Fruit fly (Drosophila melanogaster) whole organism, embryonic: ENCODE data around the gene CG31898.

Source experiments
- ATbp ChIP-seq: fragments of 200-800 bp; sonication (Bioruptor generic); optimal IDR thresholded peaks from 2 replicates; lab custom pipeline; 2017; ENCODE audit warnings: missing biosample characterization, mild to moderate bottlenecking, missing genetic modification characterization, missing genetic modification reagents
- Bgb ChIP-seq: fragments of 200-800 bp; sonication (Bioruptor generic); IDR thresholded peaks from 2 replicates; pipeline ENCODE4 v1.3.6; 2022; ENCODE audit warnings: missing biosample characterization, missing genetic modification characterization; ENCODE audit not compliant: partially characterized antibody
- Bteb2 ChIP-seq: fragments of 200-800 bp; sonication (Bioruptor generic); optimal IDR thresholded peaks from 2 replicates; lab custom pipeline; 2016; ENCODE audit warnings: missing biosample characterization, missing genetic modification characterization
- CG11456 ChIP-seq: fragments of 200-800 bp; sonication (Bioruptor generic); IDR thresholded peaks from 3 replicates; pipeline ENCODE4 v1.3.6; 2022; ENCODE audit warnings: missing biosample characterization, missing genetic modification characterization
- CG11695 ChIP-seq: fragments of 200-800 bp; sonication (Bioruptor generic); IDR thresholded peaks from 3 replicates; pipeline ENCODE4 v1.3.6; 2022; ENCODE audit warnings: missing biosample characterization, missing genetic modification characterization
- CG12104 ChIP-seq: fragments of 200-800 bp; sonication (Bioruptor generic); optimal IDR thresholded peaks from 3 replicates; lab custom pipeline; 2016; ENCODE audit warnings: missing biosample characterization, missing genetic modification characterization
- CG12659 ChIP-seq: fragments of 200-800 bp; sonication (Bioruptor generic); optimal IDR thresholded peaks from 3 replicates; lab custom pipeline; 2017; ENCODE audit warnings: mild to moderate bottlenecking, missing biosample characterization, missing genetic modification reagents, missing genetic modification characterization
- CG14710 ChIP-seq: fragments of 200-800 bp; sonication (Bioruptor generic); optimal IDR thresholded peaks from 3 replicates; lab custom pipeline; 2019; ENCODE audit warnings: missing biosample characterization, mild to moderate bottlenecking, missing genetic modification characterization, moderate library complexity
- CG17385 ChIP-seq: fragments of 200-800 bp; sonication (Bioruptor generic); optimal IDR thresholded peaks from 3 replicates; lab custom pipeline; 2018; ENCODE audit warnings: missing biosample characterization, mild to moderate bottlenecking, missing genetic modification characterization
- CG17802 ChIP-seq: fragments of 200-800 bp; sonication (Bioruptor generic); optimal IDR thresholded peaks from 2 replicates; lab custom pipeline; 2018; ENCODE audit warnings: missing biosample characterization, mild to moderate bottlenecking, missing genetic modification characterization, moderate library complexity
- CG17829 ChIP-seq: fragments of 200-800 bp; optimal IDR thresholded peaks from 2 replicates; lab custom pipeline; 2019; ENCODE audit warnings: missing biosample characterization, mild to moderate bottlenecking, missing genetic modification characterization, moderate library complexity
- CG30020 ChIP-seq: fragments of 200-800 bp; optimal IDR thresholded peaks from 2 replicates; lab custom pipeline; 2019; ENCODE audit warnings: missing biosample characterization, mild to moderate bottlenecking, missing genetic modification characterization, moderate library complexity
- CG31441 ChIP-seq: fragments of 200-800 bp; sonication (Bioruptor generic); IDR thresholded peaks from 2 replicates; pipeline ENCODE4 v1.3.6; 2022; ENCODE audit warnings: missing biosample characterization, missing genetic modification characterization
- CG43689 ChIP-seq: fragments of 200-800 bp; sonication (Bioruptor generic); IDR thresholded peaks from 2 replicates; pipeline ENCODE4 v1.3.6; 2022; ENCODE audit warnings: missing biosample characterization, missing genetic modification characterization
- CG4404 ChIP-seq: fragments of 200-800 bp; sonication (Bioruptor generic); IDR thresholded peaks from 2 replicates; pipeline ENCODE4 v1.3.6; 2022; ENCODE audit warnings: missing biosample characterization, missing genetic modification characterization
- CG6175 ChIP-seq: fragments of 200-800 bp; sonication (Bioruptor generic); IDR thresholded peaks from 3 replicates; pipeline ENCODE4 v1.3.6; 2022; ENCODE audit warnings: missing biosample characterization, missing genetic modification characterization
- CG8478 ChIP-seq: fragments of >200 bp; optimal IDR thresholded peaks from 2 replicates; lab custom pipeline; 2018
- CG8924 ChIP-seq: fragments of 200-800 bp; optimal IDR thresholded peaks from 3 replicates; lab custom pipeline; 2019; ENCODE audit warnings: missing biosample characterization, mild to moderate bottlenecking, missing genetic modification characterization, moderate library complexity
- CG9817 ChIP-seq: fragments of 200-800 bp; sonication (Bioruptor generic); optimal IDR thresholded peaks from 2 replicates; lab custom pipeline; 2018; ENCODE audit warnings: missing biosample characterization, mild to moderate bottlenecking, missing genetic modification characterization, moderate library complexity
- CG9932 ChIP-seq: fragments of 200-800 bp; sonication (Bioruptor generic); IDR thresholded peaks from 2 replicates; pipeline ENCODE4 v1.3.6; 2022; ENCODE audit warnings: missing biosample characterization, missing genetic modification characterization
- CoRest ChIP-seq: fragments of 200-800 bp; sonication (Bioruptor generic); optimal IDR thresholded peaks from 3 replicates; lab custom pipeline; 2018; ENCODE audit warnings: missing biosample characterization, mild to moderate bottlenecking, missing genetic modification characterization, moderate library complexity
- CrebB ChIP-seq: fragments of 200-800 bp; sonication (Bioruptor generic); optimal IDR thresholded peaks from 3 replicates; lab custom pipeline; 2018; ENCODE audit warnings: missing biosample characterization, mild to moderate bottlenecking, missing genetic modification characterization
- D ChIP-seq, 2 experiments: fragments of 200-800 bp in 1 of 2; fragments of >200 bp in 1 of 2; sonication (Bioruptor generic) in 1 of 2; optimal IDR thresholded peaks; 2 replicates in 1 of 2; 3 replicates in 1 of 2; lab custom pipeline; 2017; ENCODE audit warnings: mild to moderate bottlenecking in 1 of 2, missing biosample characterization in 1 of 2, missing genetic modification characterization in 1 of 2, missing genetic modification reagents in 1 of 2
- D19A ChIP-seq: fragments of 200-800 bp; optimal IDR thresholded peaks from 3 replicates; lab custom pipeline; 2019; ENCODE audit warnings: missing biosample characterization, mild to moderate bottlenecking, missing genetic modification characterization, moderate library complexity
- Fer1 ChIP-seq: fragments of 200-800 bp; sonication (Bioruptor generic); optimal IDR thresholded peaks from 2 replicates; lab custom pipeline; 2017; ENCODE audit warnings: missing biosample characterization, mild to moderate bottlenecking, missing genetic modification characterization
- HLH3B ChIP-seq: fragments of 200-800 bp; sonication (Bioruptor generic); IDR thresholded peaks from 2 replicates; pipeline ENCODE4 v1.3.6; 2022; ENCODE audit warnings: missing biosample characterization, missing genetic modification characterization
- Hsf ChIP-seq: fragments of 200-800 bp; sonication (Bioruptor generic); optimal IDR thresholded peaks from 3 replicates; lab custom pipeline; 2016; ENCODE audit warnings: missing biosample characterization, missing genetic modification characterization
- Kr ChIP-seq: fragments of 200-800 bp; sonication (Bioruptor generic); optimal IDR thresholded peaks from 2 replicates; lab custom pipeline; 2017; ENCODE audit warnings: missing biosample characterization, mild to moderate bottlenecking, missing genetic modification characterization
- Ravus ChIP-seq: fragments of 200-800 bp; sonication (Bioruptor generic); IDR thresholded peaks from 2 replicates; pipeline ENCODE4 v1.3.6; 2022; ENCODE audit warnings: missing biosample characterization, missing genetic modification characterization
- Sin3A ChIP-seq: fragments of >200 bp; optimal IDR thresholded peaks from 2 replicates; lab custom pipeline; 2018
- Ssrp ChIP-seq: fragments of 200-800 bp; sonication (Bioruptor generic); optimal IDR thresholded peaks from 2 replicates; lab custom pipeline; 2018; ENCODE audit warnings: missing biosample characterization, mild to moderate bottlenecking, missing genetic modification characterization, moderate library complexity
- abd-A ChIP-seq: fragments of 200-800 bp; sonication (Bioruptor generic); optimal IDR thresholded peaks from 3 replicates; lab custom pipeline; 2019; ENCODE audit warnings: missing biosample characterization, mild to moderate bottlenecking, missing genetic modification characterization, moderate library complexity
- btn ChIP-seq: fragments of 200-800 bp; sonication (Bioruptor generic); optimal IDR thresholded peaks from 2 replicates; lab custom pipeline; 2016; ENCODE audit warnings: missing biosample characterization, missing genetic modification characterization
- disco-r ChIP-seq: fragments of 200-800 bp; sonication (Bioruptor generic); optimal IDR thresholded peaks from 2 replicates; lab custom pipeline; 2016; ENCODE audit warnings: missing biosample characterization, missing genetic modification characterization
- dmrt99B ChIP-seq: fragments of 200-800 bp; sonication (Bioruptor generic); optimal IDR thresholded peaks from 2 replicates; lab custom pipeline; 2018; ENCODE audit warnings: missing biosample characterization, mild to moderate bottlenecking, missing genetic modification characterization, moderate library complexity
- inv ChIP-seq: fragments of 200-800 bp; sonication (Bioruptor generic); IDR thresholded peaks from 2 replicates; pipeline ENCODE4 v1.3.6; 2022; ENCODE audit warnings: missing biosample characterization, missing genetic modification characterization; ENCODE audit not compliant: partially characterized antibody
- jumu ChIP-seq: fragments of 200-800 bp; sonication (Bioruptor generic); optimal IDR thresholded peaks from 3 replicates; lab custom pipeline; 2016; ENCODE audit warnings: missing biosample characterization, missing genetic modification characterization
- kah ChIP-seq: fragments of 200-800 bp; sonication (Bioruptor generic); optimal IDR thresholded peaks from 2 replicates; lab custom pipeline; 2018; ENCODE audit warnings: missing biosample characterization, mild to moderate bottlenecking, missing genetic modification characterization
- knrl ChIP-seq: fragments of 200-800 bp; sonication (Bioruptor generic); IDR thresholded peaks from 3 replicates; pipeline ENCODE4 v1.3.6; 2022; ENCODE audit warnings: missing biosample characterization, missing genetic modification characterization; ENCODE audit not compliant: partially characterized antibody
- lbe ChIP-seq: fragments of 200-800 bp; sonication (Bioruptor generic); optimal IDR thresholded peaks from 2 replicates; lab custom pipeline; 2016; ENCODE audit warnings: missing biosample characterization, mild to moderate bottlenecking, missing genetic modification characterization
- nerfin-2 ChIP-seq: fragments of 200-800 bp; sonication (Bioruptor generic); IDR thresholded peaks from 2 replicates; pipeline ENCODE4 v1.3.6; 2022; ENCODE audit warnings: missing biosample characterization, missing genetic modification characterization; ENCODE audit not compliant: partially characterized antibody
- nom ChIP-seq: fragments of 200-800 bp; sonication (Bioruptor generic); optimal IDR thresholded peaks from 2 replicates; lab custom pipeline; 2017; ENCODE audit warnings: missing biosample characterization, missing genetic modification characterization, mild to moderate bottlenecking, moderate library complexity, missing genetic modification reagents
- org-1 ChIP-seq: fragments of 200-800 bp; sonication (Bioruptor generic); optimal IDR thresholded peaks from 2 replicates; lab custom pipeline; 2017; ENCODE audit warnings: missing biosample characterization, missing genetic modification characterization
- pb ChIP-seq: fragments of 200-800 bp; sonication (Bioruptor generic); optimal IDR thresholded peaks from 3 replicates; lab custom pipeline; 2016; ENCODE audit warnings: missing biosample characterization, missing genetic modification characterization
- row ChIP-seq: fragments of 200-800 bp; sonication (Bioruptor generic); IDR thresholded peaks from 3 replicates; pipeline ENCODE4 v1.3.6; 2022; ENCODE audit warnings: missing biosample characterization, missing genetic modification characterization
- salm ChIP-seq: fragments of 200-800 bp; sonication (Bioruptor generic); optimal IDR thresholded peaks from 2 replicates; lab custom pipeline; 2018; ENCODE audit warnings: missing biosample characterization, mild to moderate bottlenecking, missing genetic modification characterization
- tll ChIP-seq, 2 experiments: fragments of 200-800 bp in 1 of 2; fragments of >200 bp in 1 of 2; sonication (Bioruptor generic) in 1 of 2; optimal IDR thresholded peaks; 2 replicates each; lab custom pipeline; 2017 to 2019; ENCODE audit warnings: missing biosample characterization in 2 of 2, missing genetic modification characterization in 2 of 2, mild to moderate bottlenecking in 1 of 2, moderate library complexity in 1 of 2
- tna ChIP-seq: fragments of 200-800 bp; sonication (Bioruptor generic); IDR thresholded peaks from 2 replicates; pipeline ENCODE4 v1.3.6; 2022; ENCODE audit warnings: missing biosample characterization, missing genetic modification characterization; ENCODE audit not compliant: partially characterized antibody
- usp ChIP-seq: fragments of >200 bp; optimal IDR thresholded peaks from 2 replicates; lab custom pipeline; 2017; ENCODE audit warnings: missing biosample characterization, missing genetic modification characterization
- vfl ChIP-seq: fragments of 200-800 bp; sonication (Bioruptor generic); optimal IDR thresholded peaks from 2 replicates; lab custom pipeline; 2016; ENCODE audit warnings: missing biosample characterization, missing genetic modification characterization

CG31898 gene

DNA sequence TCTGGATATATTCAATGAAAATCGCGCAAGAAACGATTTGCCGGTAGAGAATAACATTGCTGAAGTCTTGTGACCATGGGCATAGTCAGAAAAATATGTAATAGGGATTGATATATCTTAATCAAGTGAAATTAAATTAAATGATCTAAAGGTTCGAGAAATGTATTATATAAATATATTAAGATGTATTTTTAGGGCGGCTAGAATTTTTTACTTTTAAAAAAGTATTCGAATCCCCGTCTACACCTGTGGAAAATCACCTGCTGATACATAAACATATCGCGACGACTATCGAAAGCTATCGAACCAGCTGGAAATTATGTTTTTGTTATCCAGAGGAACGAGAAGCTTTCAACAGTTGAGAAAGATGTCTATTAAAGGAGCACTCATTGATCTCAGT lies 23.5 kb upstream of the CG31898 start, which contains the start of the genes CG13390 and CG17294 (continued):
- TF ChIP-seq CG9817 (tag; lab: Kevin White, UChicago) (peak; percentile 100), salm (tag; lab: Kevin White, UChicago) (peak; percentile 99), CrebB (tag; lab: Kevin White, UChicago) (peak; percentile 99), CG4404 (GFP tag; lab: Robert Waterston, UW) (peak; percentile 99), nom (GFP tag; lab: Kevin White, UChicago) (peak; percentile 99), tna (GFP tag; lab: Robert Waterston, UW) (peak; percentile 28; the same call in 1 of the 2 replicates), row (GFP tag; lab: Robert Waterston, UW) (peak; percentile 100), CG11456 (GFP tag; lab: Robert Waterston, UW) (peak; percentile 99), Kr (GFP tag; lab: Kevin White, UChicago) (peak; percentile 74), jumu (GFP tag; lab: Kevin White, UChicago) (peak; percentile 91), CG6175 (GFP tag; lab: Robert Waterston, UW) (peak; percentile 99), Ssrp (tag; lab: Kevin White, UChicago) (peak; percentile 100), kah (GFP tag; lab: Kevin White, UChicago) (peak; percentile 99), Ravus (peak; percentile 99), lbe (peak; percentile 99), ATbp (peak; percentile 98), btn (GFP tag; lab: Kevin White, UChicago) (peak; percentile 8), CG12659 (GFP tag; lab: Kevin White, UChicago) (peak; percentile 100), Bteb2 (GFP tag; lab: Kevin White, UChicago) (peak; percentile 98), CoRest (tag; lab: Kevin White, UChicago) (peak; percentile 100), org-1 (peak; percentile 98), CG8924 (tag; lab: Kevin White, UChicago) (peak; percentile 100), pb (peak; percentile 69), CG17829 (tag; lab: Kevin White, UChicago) (peak; percentile 100), CG30020 (tag; lab: Kevin White, UChicago) (peak; percentile 93), vfl (peak; percentile 96), CG43689 (GFP tag; lab: Robert Waterston, UW) (peak; percentile 99), usp (GFP tag; lab: Kevin White, UChicago) (no peak), knrl (peak; percentile 76), CG8478 (lab: Kevin White, UChicago) (no peak), CG14710 (tag; lab: Kevin White, UChicago) (peak; percentile 98), Sin3A (lab: Kevin White, UChicago) (no peak), disco-r (GFP tag; lab: Kevin White, UChicago) (peak; percentile 87), HLH3B (GFP tag; lab: Robert Waterston, UW) (peak; percentile 100), inv (peak; percentile 71; the same call in 1 of the 2 replicates), CG31441 (peak; percentile 100), CG12104 (GFP tag; lab: Kevin White, UChicago) (peak; percentile 99), Fer1 (GFP tag; lab: Kevin White, UChicago) (peak; percentile 100), D19A (peak; percentile 98), D (optimal IDR thresholded peaks at IDR 0.05; lab: Kevin White, UChicago) (no peak), D (GFP tag; optimal IDR thresholded peaks at IDR 0.05; lab: Kevin White, UChicago) (peak; percentile 99), nerfin-2 (GFP tag; lab: Robert Waterston, UW) (peak; percentile 75; the same call in 1 of the 2 replicates), tll (GFP tag; optimal IDR thresholded peaks at IDR 0.05; lab: Kevin White, UChicago) (peak in 1 of 2 experiments; percentile 84), CG17802 (tag; lab: Kevin White, UChicago) (peak; percentile 93), Bgb (peak; percentile 71), Hsf (GFP tag; lab: Kevin White, UChicago) (peak; percentile 98), CG9932 (GFP tag; lab: Robert Waterston, UW) (peak; percentile 100), dmrt99B (tag; lab: Kevin White, UChicago) (peak; percentile 100), CG11695 (GFP tag; lab: Robert Waterston, UW) (peak; percentile 100), CG17385 (GFP tag; lab: Kevin White, UChicago) (peak; percentile 99), abd-A (tag; lab: Kevin White, UChicago) (peak; percentile 98)
